Fruit fly (Drosophila melanogaster): ENCODE measurements around the gene CG43392.

CG43392 gene

DNA sequence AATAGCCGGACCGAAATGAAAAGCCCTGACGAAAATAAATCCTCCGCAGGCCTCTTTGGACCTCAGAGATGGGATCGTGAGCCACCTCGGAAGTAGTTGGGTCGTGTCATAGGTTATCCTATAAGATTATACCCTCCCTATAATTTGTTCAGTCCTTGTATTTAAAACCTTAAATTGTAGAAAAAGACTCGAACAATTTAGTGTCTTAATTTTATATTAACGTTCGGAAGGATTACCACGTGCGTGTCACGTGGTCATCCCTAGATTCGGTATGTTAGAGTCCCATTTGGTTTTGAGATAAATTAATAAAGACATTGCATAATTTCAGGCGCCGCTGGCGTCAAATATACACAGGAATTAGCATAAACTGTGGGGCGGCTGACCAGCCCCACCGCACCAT is 48.5 kb upstream of the CG43392 start (continued):
- no peak for TF ChIP-seq pb (GFP tag; optimal IDR thresholded peaks at IDR 0.05)
- peak; percentile 44 for TF ChIP-seq CG7556 (GFP tag; optimal IDR thresholded peaks at IDR 0.05)
- peak; percentile 34 for TF ChIP-seq repo (GFP tag; optimal IDR thresholded peaks at IDR 0.05)
- no peak for TF ChIP-seq her (GFP tag; optimal IDR thresholded peaks at IDR 0.05)
- TF ChIP-seq knrl (GFP tag; IDR thresholded peaks at IDR 0.05; ENCODE audit: partially characterized antibody), result peak; percentile 72; the same call in 2 of the 3 replicates
- TF ChIP-seq pzg (GFP tag; optimal IDR thresholded peaks at IDR 0.05), result peak; percentile 0
- no peak for TF ChIP-seq Vsx1 (GFP tag; optimal IDR thresholded peaks at IDR 0.05)
- no peak for TF ChIP-seq pros (GFP tag; optimal IDR thresholded peaks at IDR 0.05)
- no peak for TF ChIP-seq Elba2 (GFP tag; optimal IDR thresholded peaks at IDR 0.05)
- TF ChIP-seq Gsc (GFP tag; IDR thresholded peaks at IDR 0.05), result no peak
- peak; percentile 89 for TF ChIP-seq CG16813 (GFP tag; IDR thresholded peaks at IDR 0.05; ENCODE audit: partially characterized antibody)
- TF ChIP-seq NC2β (GFP tag; optimal IDR thresholded peaks at IDR 0.05), result peak; percentile 43
- peak in 1 of 3 experiments; percentile 28 for TF ChIP-seq Stat92E (GFP tag; optimal IDR thresholded peaks at IDR 0.05)
- peak; percentile 76 for TF ChIP-seq CG2712 (tag; optimal IDR thresholded peaks at IDR 0.05)
- peak; percentile 2 for TF ChIP-seq Dad (GFP tag; optimal IDR thresholded peaks at IDR 0.05)
- TF ChIP-seq ci (GFP tag; IDR thresholded peaks at IDR 0.05), result peak; percentile 67; the same call in 1 of the 3 replicates
- TF ChIP-seq Hr39 (optimal IDR thresholded peaks at IDR 0.05), result no peak
- TF ChIP-seq D (optimal IDR thresholded peaks at IDR 0.05), result no peak
- TF ChIP-seq D (GFP tag; optimal IDR thresholded peaks at IDR 0.05), result peak; percentile 24
- no peak for TF ChIP-seq fd3F (GFP tag; optimal IDR thresholded peaks at IDR 0.05)
- peak; percentile 20 for TF ChIP-seq CG4820 (GFP tag; optimal IDR thresholded peaks at IDR 0.05)
- peak; percentile 9 for TF ChIP-seq CG10147 (GFP tag; optimal IDR thresholded peaks at IDR 0.05)
- TF ChIP-seq Oaz (GFP tag; IDR thresholded peaks at IDR 0.05), result 0 out of 2 replicates have a peak, but pooled peaks have one; percentile 24
- TF ChIP-seq Sry-δ (GFP tag; optimal IDR thresholded peaks at IDR 0.05), result peak; percentile 74
- peak; percentile 14 for TF ChIP-seq twi (tag; optimal IDR thresholded peaks at IDR 0.05)
- TF ChIP-seq kay (GFP tag; optimal IDR thresholded peaks at IDR 0.05), result peak; percentile 0
- TF ChIP-seq E2f2 (GFP tag; IDR thresholded peaks at IDR 0.05), result peak; percentile 20; the same call in 1 of the 2 replicates
- peak; percentile 38 for TF ChIP-seq CG17568 (GFP tag; optimal IDR thresholded peaks at IDR 0.05)
- peak; percentile 48 for TF ChIP-seq gro (GFP tag; optimal IDR thresholded peaks at IDR 0.05)
- TF ChIP-seq ems (GFP tag; optimal IDR thresholded peaks at IDR 0.05), result peak; percentile 47
- peak; percentile 33; the same call in 1 of the 3 replicates for TF ChIP-seq mld (GFP tag; IDR thresholded peaks at IDR 0.05; ENCODE audit: partially characterized antibody)
- no peak for TF ChIP-seq GATAe (GFP tag; conservative IDR thresholded peaks at IDR 0.05)
- TF ChIP-seq oc (tag; optimal IDR thresholded peaks at IDR 0.05), result peak; percentile 12
- no peak for TF ChIP-seq HLHmδ (GFP tag; optimal IDR thresholded peaks at IDR 0.05)
- no peak for TF ChIP-seq CG4730 (GFP tag; IDR thresholded peaks at IDR 0.05)
- no peak for TF ChIP-seq CG17802 (tag; optimal IDR thresholded peaks at IDR 0.05)
- TF ChIP-seq CG3065 (GFP tag; optimal IDR thresholded peaks at IDR 0.05), result peak; percentile 21
- peak; percentile 9 for TF ChIP-seq CG10654 (GFP tag; optimal IDR thresholded peaks at IDR 0.05)
- TF ChIP-seq nmo (GFP tag; optimal IDR thresholded peaks at IDR 0.05), result peak; percentile 50
- TF ChIP-seq CG2678 (tag; optimal IDR thresholded peaks at IDR 0.05), result peak; percentile 52
- TF ChIP-seq CG14014 (GFP tag; IDR thresholded peaks at IDR 0.05), result peak; percentile 62; the same call in 1 of the 2 replicates
- TF ChIP-seq CG2120 (GFP tag; optimal IDR thresholded peaks at IDR 0.05), result peak; percentile 71
- no peak; the same call in 1 of the 2 replicates for TF ChIP-seq CG42726 (GFP tag; IDR thresholded peaks at IDR 0.05; ENCODE audit: partially characterized antibody)
- no peak for TF ChIP-seq usp (GFP tag; optimal IDR thresholded peaks at IDR 0.05)
- TF ChIP-seq emc (GFP tag; optimal IDR thresholded peaks at IDR 0.05), result no peak
- no peak for TF ChIP-seq MTF-1 (GFP tag; optimal IDR thresholded peaks at IDR 0.05; ENCODE audit: borderline replicate concordance)
- TF ChIP-seq CG4328 (GFP tag; optimal IDR thresholded peaks at IDR 0.05), result no peak
- TF ChIP-seq zf30C (GFP tag; optimal IDR thresholded peaks at IDR 0.05), result no peak
- no peak for TF ChIP-seq ham (GFP tag; IDR thresholded peaks at IDR 0.05)
- peak; percentile 57 for TF ChIP-seq CG13424 (tag; optimal IDR thresholded peaks at IDR 0.05)
- no peak for TF ChIP-seq Dref (GFP tag; IDR thresholded peaks at IDR 0.05)

Measured in whole organism, embryonic.